Worm (Caenorhabditis elegans) whole organism, late embryonic: ENCODE results near the gene B0348.1.

ENCODE experiments used
- C08G9.2 ChIP-seq: sonication (generic microtip); optimal IDR thresholded peaks from 2 replicates; lab custom pipeline; 2016; ENCODE audit warnings: mild to moderate bottlenecking, missing genetic modification characterization, moderate library complexity, missing compliant biosample characterization
- F13H6.1 ChIP-seq: sonication (generic microtip); optimal IDR thresholded peaks from 2 replicates; lab custom pipeline; 2016; ENCODE audit warnings: missing genetic modification characterization, missing compliant biosample characterization
- ets-4 ChIP-seq: sonication (generic microtip); optimal IDR thresholded peaks from 2 replicates; lab custom pipeline; 2016; ENCODE audit warnings: missing genetic modification characterization, missing compliant biosample characterization
- eyg-1 ChIP-seq: sonication (generic microtip); optimal IDR thresholded peaks from 2 replicates; lab custom pipeline; 2016; ENCODE audit warnings: missing genotype, missing genetic modification characterization, missing compliant biosample characterization
- hlh-15 ChIP-seq: sonication (generic microtip); optimal IDR thresholded peaks from 2 replicates; lab custom pipeline; 2016; ENCODE audit warnings: missing genetic modification characterization, missing compliant biosample characterization
- hlh-30 ChIP-seq: sonication (generic microtip); optimal IDR thresholded peaks from 2 replicates; lab custom pipeline; 2017; ENCODE audit warnings: antibody characterized with exemption, missing genetic modification characterization, missing compliant biosample characterization; ENCODE audit not compliant: insufficient read depth
- hlh-6 ChIP-seq: sonication (generic microtip); optimal IDR thresholded peaks from 2 replicates; lab custom pipeline; 2016; ENCODE audit warnings: missing genotype, missing genetic modification characterization, missing compliant biosample characterization
- pqm-1 ChIP-seq: sonication (generic microtip); optimal IDR thresholded peaks from 2 replicates; lab custom pipeline; 2016; ENCODE audit warnings: missing genetic modification characterization, missing compliant biosample characterization
- pros-1 ChIP-seq: fragments of 150-350 bp; optimal IDR thresholded peaks from 2 replicates; lab custom pipeline; 2014; ENCODE audit warnings: missing biosample characterization, missing genetic modification reagents, missing genetic modification characterization
- tbx-2 ChIP-seq: sonication (generic microtip); optimal IDR thresholded peaks from 2 replicates; lab custom pipeline; 2016; ENCODE audit warnings: missing genetic modification characterization, missing compliant biosample characterization
- zip-5 ChIP-seq: sonication (generic microtip); optimal IDR thresholded peaks from 2 replicates; lab custom pipeline; 2016; ENCODE audit warnings: missing genetic modification characterization, missing compliant biosample characterization
- ztf-16 ChIP-seq: sonication (generic microtip); optimal IDR thresholded peaks from 2 replicates; lab custom pipeline; 2017; ENCODE audit warnings: missing genetic modification characterization, missing compliant biosample characterization

DNA sequence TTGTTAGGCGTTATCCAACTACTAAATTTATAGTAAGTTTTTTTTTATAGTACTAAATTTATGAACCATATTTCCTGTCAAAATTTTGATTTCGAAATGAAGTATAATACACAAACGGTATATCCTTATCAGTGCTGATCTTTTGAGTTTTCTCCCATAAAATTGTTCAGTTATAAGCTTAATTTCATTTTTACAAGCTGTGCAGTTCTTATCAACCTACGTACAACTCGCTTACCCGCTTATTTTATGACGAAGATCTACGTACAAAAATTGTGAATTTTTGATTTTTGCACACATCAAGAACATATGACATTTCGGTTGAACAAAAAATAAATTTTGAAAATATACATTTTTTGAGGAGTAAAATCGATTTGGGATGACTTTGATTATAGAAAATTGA, 4.7 kb upstream of the B0348.1 start:
- TF ChIP-seq F13H6.1 (tag; lab: Kevin White, UChicago) (no peak), eyg-1 (tag; lab: Kevin White, UChicago) (no peak), pqm-1 (tag; lab: Kevin White, UChicago) (no peak), hlh-6 (tag; lab: Kevin White, UChicago) (no peak), pros-1 (tag; lab: Kevin White, UChicago) (no peak), ets-4 (tag; lab: Kevin White, UChicago) (no peak), C08G9.2 (tag; lab: Kevin White, UChicago) (no peak), tbx-2 (tag; lab: Kevin White, UChicago) (no peak), hlh-15 (tag; lab: Kevin White, UChicago) (no peak), zip-5 (tag; lab: Kevin White, UChicago) (no peak), hlh-30 (tag; lab: Kevin White, UChicago) (no peak), ztf-16 (tag; lab: Kevin White, UChicago) (no peak)
